Fruit fly (Drosophila melanogaster) whole organism, embryonic: ENCODE data around the gene Eig71Ei.
A peak's percentile ranks its signal among the peaks of the same experiment; 100 is the strongest.

Experiments used
- BtbVII ChIP-seq: fragments of 200-800 bp; sonication (Bioruptor generic); optimal IDR thresholded peaks from 3 replicates; lab custom pipeline; 2017; ENCODE audit warnings: missing biosample characterization, mild to moderate bottlenecking, missing genetic modification characterization
- CG1024 ChIP-seq: fragments of 200-800 bp; sonication (Bioruptor generic); IDR thresholded peaks from 2 replicates; pipeline ENCODE4 v1.3.6; 2022; ENCODE audit warnings: missing biosample characterization, missing genetic modification characterization
- CG10431 ChIP-seq: fragments of 200-800 bp; sonication (Bioruptor generic); optimal IDR thresholded peaks from 3 replicates; lab custom pipeline; 2018; ENCODE audit warnings: missing biosample characterization, mild to moderate bottlenecking, missing genetic modification characterization
- CG10565 ChIP-seq: fragments of 200-800 bp; sonication (Bioruptor generic); optimal IDR thresholded peaks from 3 replicates; lab custom pipeline; 2016; ENCODE audit warnings: missing biosample characterization, mild to moderate bottlenecking, missing genetic modification characterization
- CG12236 ChIP-seq: fragments of 200-800 bp; sonication (Bioruptor generic); optimal IDR thresholded peaks from 2 replicates; lab custom pipeline; 2016; ENCODE audit warnings: missing biosample characterization, missing genetic modification characterization
- CG12391 ChIP-seq: fragments of 200-800 bp; sonication (Bioruptor generic); optimal IDR thresholded peaks from 3 replicates; lab custom pipeline; 2018; ENCODE audit warnings: missing biosample characterization, mild to moderate bottlenecking, missing genetic modification characterization, moderate library complexity
- CG12744 ChIP-seq: fragments of 200-800 bp; sonication (Bioruptor generic); optimal IDR thresholded peaks from 2 replicates; lab custom pipeline; 2016; ENCODE audit warnings: missing biosample characterization, missing genetic modification characterization
- CG14050 ChIP-seq: fragments of 200-800 bp; sonication (Bioruptor generic); IDR thresholded peaks from 3 replicates; pipeline ENCODE4 v1.3.6; 2022; ENCODE audit warnings: missing biosample characterization, missing genetic modification characterization
- CG14441 ChIP-seq: fragments of 200-800 bp; sonication (Bioruptor generic); IDR thresholded peaks from 2 replicates; pipeline ENCODE4 v1.3.6; 2022; ENCODE audit warnings: missing biosample characterization, missing genetic modification characterization
- CG14860 ChIP-seq: fragments of 200-800 bp; sonication (Bioruptor generic); IDR thresholded peaks from 3 replicates; pipeline ENCODE4 v1.3.6; 2022; ENCODE audit warnings: missing biosample characterization, missing genetic modification characterization; ENCODE audit not compliant: partially characterized antibody
- CG1602 ChIP-seq: fragments of 200-800 bp; sonication (Bioruptor generic); optimal IDR thresholded peaks from 3 replicates; lab custom pipeline; 2016; ENCODE audit warnings: missing biosample characterization, missing genetic modification characterization
- CG16779 ChIP-seq: fragments of 200-800 bp; sonication (Bioruptor generic); IDR thresholded peaks from 2 replicates; pipeline ENCODE4 v1.3.6; 2022; ENCODE audit warnings: missing biosample characterization, missing genetic modification characterization
- CG17361 ChIP-seq: fragments of 200-800 bp; sonication (Bioruptor generic); IDR thresholded peaks from 3 replicates; pipeline ENCODE4 v1.3.6; 2022; ENCODE audit warnings: missing biosample characterization, missing genetic modification characterization
- CG18262 ChIP-seq: fragments of 200-800 bp; optimal IDR thresholded peaks from 3 replicates; lab custom pipeline; 2019; ENCODE audit warnings: missing biosample characterization, mild to moderate bottlenecking, missing genetic modification characterization, moderate library complexity
- CG1832 ChIP-seq: fragments of 200-800 bp; sonication (Bioruptor generic); optimal IDR thresholded peaks from 2 replicates; lab custom pipeline; 2017; ENCODE audit warnings: missing biosample characterization, mild to moderate bottlenecking, missing genetic modification characterization, inconsistent platforms
- CG2712 ChIP-seq: fragments of 200-800 bp; optimal IDR thresholded peaks from 3 replicates; lab custom pipeline; 2019; ENCODE audit warnings: missing biosample characterization, mild to moderate bottlenecking, missing genetic modification characterization, moderate library complexity
- CG33557 ChIP-seq: fragments of 200-800 bp; sonication (Bioruptor generic); optimal IDR thresholded peaks from 2 replicates; lab custom pipeline; 2019; ENCODE audit warnings: missing biosample characterization, mild to moderate bottlenecking, missing genetic modification characterization, moderate library complexity
- CG34376 ChIP-seq: fragments of 200-800 bp; sonication (Bioruptor generic); optimal IDR thresholded peaks from 2 replicates; lab custom pipeline; 2018; ENCODE audit warnings: missing biosample characterization, mild to moderate bottlenecking, missing genetic modification characterization
- CG4360 ChIP-seq: fragments of 200-800 bp; sonication (Bioruptor generic); IDR thresholded peaks from 2 replicates; pipeline ENCODE4 v1.3.6; 2022; ENCODE audit warnings: missing biosample characterization, missing genetic modification characterization
- CG4730 ChIP-seq: fragments of 200-800 bp; sonication (Bioruptor generic); IDR thresholded peaks from 2 replicates; pipeline ENCODE4 v1.3.6; 2022; ENCODE audit warnings: missing biosample characterization, missing genetic modification characterization
- CG7372 ChIP-seq: fragments of 200-800 bp; sonication (Bioruptor generic); IDR thresholded peaks from 2 replicates; pipeline ENCODE4 v1.3.6; 2022; ENCODE audit warnings: missing biosample characterization, missing genetic modification characterization
- CG7786 ChIP-seq: fragments of 200-800 bp; sonication (Bioruptor generic); optimal IDR thresholded peaks from 2 replicates; lab custom pipeline; 2016; ENCODE audit warnings: missing biosample characterization, missing genetic modification characterization
- Dad ChIP-seq: fragments of 200-800 bp; sonication (Bioruptor generic); optimal IDR thresholded peaks from 3 replicates; lab custom pipeline; 2016; ENCODE audit warnings: missing biosample characterization, missing genetic modification characterization
- Dll ChIP-seq: fragments of 200-800 bp; sonication (Bioruptor generic); IDR thresholded peaks from 4 replicates; pipeline ENCODE4 v1.3.6; 2022; ENCODE audit warnings: missing biosample characterization, missing genetic modification characterization; ENCODE audit not compliant: partially characterized antibody
- Doc3 ChIP-seq: fragments of 200-800 bp; sonication (Bioruptor generic); IDR thresholded peaks from 3 replicates; pipeline ENCODE4 v1.3.6; 2022; ENCODE audit warnings: missing biosample characterization, missing genetic modification characterization; ENCODE audit not compliant: partially characterized antibody
- Gsc ChIP-seq: fragments of 200-800 bp; sonication (Bioruptor generic); IDR thresholded peaks from 2 replicates; pipeline ENCODE4 v1.3.6; 2022; ENCODE audit warnings: missing biosample characterization, missing genetic modification characterization
- Med ChIP-seq: fragments of 200-800 bp; sonication (Bioruptor generic); peaks from one replicate; lab custom pipeline; 2016; ENCODE audit warnings: missing biosample characterization, missing genetic modification characterization, mild to moderate bottlenecking, inconsistent platforms, moderate library complexity
- NC2β ChIP-seq: fragments of 200-800 bp; sonication (Bioruptor generic); optimal IDR thresholded peaks from 2 replicates; lab custom pipeline; 2016; ENCODE audit warnings: missing biosample characterization, missing genetic modification characterization
- Optix ChIP-seq: fragments of 200-800 bp; sonication (Bioruptor generic); IDR thresholded peaks from 3 replicates; pipeline ENCODE4 v1.3.6; 2022; ENCODE audit warnings: missing biosample characterization, missing genetic modification characterization
- Rx ChIP-seq: fragments of 200-800 bp; sonication (Bioruptor generic); IDR thresholded peaks from 2 replicates; pipeline ENCODE4 v1.3.6; 2022; ENCODE audit warnings: missing biosample characterization, missing genetic modification characterization
- Sin3A ChIP-seq: fragments of >200 bp; optimal IDR thresholded peaks from 2 replicates; lab custom pipeline; 2018
- Sox102F ChIP-seq: fragments of 200-800 bp; sonication (Bioruptor generic); optimal IDR thresholded peaks from 2 replicates; lab custom pipeline; 2018; ENCODE audit warnings: missing biosample characterization, mild to moderate bottlenecking, missing genetic modification characterization, moderate library complexity
- Ssrp ChIP-seq: fragments of 200-800 bp; sonication (Bioruptor generic); optimal IDR thresholded peaks from 2 replicates; lab custom pipeline; 2018; ENCODE audit warnings: missing biosample characterization, mild to moderate bottlenecking, missing genetic modification characterization, moderate library complexity
- Stat92E ChIP-seq, 3 experiments: fragments of >200 bp in 2 of 3; fragments of 200-800 bp in 1 of 3; sonication (Bioruptor generic) in 1 of 3; optimal IDR thresholded peaks; 2 replicates each; lab custom pipeline; 2017 to 2019; ENCODE audit warnings: missing biosample characterization in 3 of 3, missing genetic modification characterization in 3 of 3, mild to moderate bottlenecking in 1 of 3, moderate library complexity in 1 of 3
- Tbp ChIP-seq: fragments of >200 bp; optimal IDR thresholded peaks from 2 replicates; lab custom pipeline; 2018; ENCODE audit warnings: missing biosample characterization, missing genetic modification characterization
- ase ChIP-seq: fragments of 200-800 bp; sonication (Bioruptor generic); IDR thresholded peaks from 3 replicates; pipeline ENCODE4 v1.3.6; 2022; ENCODE audit warnings: missing biosample characterization, missing genetic modification characterization
- bbx ChIP-seq: fragments of 200-800 bp; sonication (Bioruptor generic); IDR thresholded peaks from 2 replicates; pipeline ENCODE4 v1.3.6; 2022; ENCODE audit warnings: missing biosample characterization, missing genetic modification characterization; ENCODE audit not compliant: partially characterized antibody
- bcd ChIP-seq: fragments of 200-800 bp; sonication (Bioruptor generic); optimal IDR thresholded peaks from 2 replicates; lab custom pipeline; 2017; ENCODE audit warnings: missing biosample characterization, mild to moderate bottlenecking, missing genetic modification characterization
- bowl ChIP-seq: fragments of 200-800 bp; sonication (Bioruptor generic); IDR thresholded peaks from 2 replicates; pipeline ENCODE4 v1.3.6; 2022; ENCODE audit warnings: missing biosample characterization, missing genetic modification characterization
- cg ChIP-seq: fragments of 200-800 bp; sonication (Bioruptor generic); optimal IDR thresholded peaks from 3 replicates; lab custom pipeline; 2019; ENCODE audit warnings: missing biosample characterization, mild to moderate bottlenecking, missing genetic modification characterization, moderate library complexity
- corto ChIP-seq: fragments of 200-800 bp; sonication (Bioruptor generic); optimal IDR thresholded peaks from 2 replicates; lab custom pipeline; 2016; ENCODE audit warnings: missing biosample characterization, mild to moderate bottlenecking, missing genetic modification characterization, moderate library complexity
- da ChIP-seq: fragments of 200-800 bp; sonication (Bioruptor generic); optimal IDR thresholded peaks from 2 replicates; lab custom pipeline; 2016; ENCODE audit warnings: missing biosample characterization, missing genetic modification characterization
- danr ChIP-seq: fragments of 200-800 bp; sonication (Bioruptor generic); IDR thresholded peaks from 2 replicates; pipeline ENCODE4 v1.3.6; 2022; ENCODE audit warnings: missing biosample characterization, missing genetic modification characterization
- fd64A ChIP-seq: fragments of 200-800 bp; sonication (Bioruptor generic); optimal IDR thresholded peaks from 3 replicates; lab custom pipeline; 2018; ENCODE audit warnings: missing biosample characterization, mild to moderate bottlenecking, missing genetic modification characterization
- gce ChIP-seq: fragments of 200-800 bp; sonication (Bioruptor generic); IDR thresholded peaks from 3 replicates; pipeline ENCODE4 v1.3.6; 2022; ENCODE audit warnings: missing biosample characterization, missing genetic modification characterization
- kni ChIP-seq: fragments of 200-800 bp; sonication (Bioruptor generic); optimal IDR thresholded peaks from 3 replicates; lab custom pipeline; 2017; ENCODE audit warnings: mild to moderate bottlenecking, missing biosample characterization, missing genetic modification reagents, missing genetic modification characterization
- onecut ChIP-seq: fragments of 200-800 bp; sonication (Bioruptor generic); IDR thresholded peaks from 2 replicates; pipeline ENCODE4 v1.3.6; 2022; ENCODE audit warnings: missing biosample characterization, missing genetic modification characterization
- pfk ChIP-seq: fragments of 200-800 bp; sonication (Bioruptor generic); optimal IDR thresholded peaks from 2 replicates; lab custom pipeline; 2018; ENCODE audit warnings: missing biosample characterization, mild to moderate bottlenecking, missing genetic modification characterization, moderate library complexity
- sima ChIP-seq: fragments of 200-800 bp; sonication (Bioruptor generic); optimal IDR thresholded peaks from 2 replicates; lab custom pipeline; 2016; ENCODE audit warnings: missing biosample characterization, missing genetic modification characterization
- yki ChIP-seq: fragments of >200 bp; optimal IDR thresholded peaks from 3 replicates; lab custom pipeline; 2018
- zfh2 ChIP-seq: fragments of 200-800 bp; sonication (Bioruptor generic); optimal IDR thresholded peaks from 2 replicates; lab custom pipeline; 2016; ENCODE audit warnings: missing biosample characterization, missing genetic modification characterization

Gene Eig71Ei

dm6 chr3L:15704250-15704985 is 44.9 kb downstream of the Eig71Ei start (continued):
- TF ChIP-seq CG1602 (GFP tag; lab: Kevin White, UChicago) = peak; percentile 54
- TF ChIP-seq Doc3 (GFP tag; lab: Robert Waterston, UW) = no peak
- no peak for TF ChIP-seq CG1024 (GFP tag; lab: Robert Waterston, UW)
- TF ChIP-seq Stat92E (GFP tag; optimal IDR thresholded peaks at IDR 0.05; lab: Kevin White, UChicago) = peak in 1 of 3 experiments; percentile 34
- peak; percentile 89 for TF ChIP-seq CG18262
- TF ChIP-seq Tbp (GFP tag; lab: Kevin White, UChicago) = no peak
- TF ChIP-seq CG12391 = peak; percentile 76
- TF ChIP-seq pfk = no peak
- TF ChIP-seq BtbVII (GFP tag; lab: Kevin White, UChicago) = peak; percentile 6
- TF ChIP-seq bcd (GFP tag; lab: Kevin White, UChicago) = peak; percentile 38
- peak; percentile 84 for TF ChIP-seq CG2712 (tag; lab: Kevin White, UChicago)
- TF ChIP-seq CG16779 (GFP tag; lab: Robert Waterston, UW) = no peak
- no peak for TF ChIP-seq yki
- no peak for TF ChIP-seq corto (GFP tag; lab: Kevin White, UChicago)
- no peak for TF ChIP-seq CG1832
- no peak for TF ChIP-seq CG10565 (GFP tag; lab: Kevin White, UChicago)
- TF ChIP-seq fd64A (GFP tag; lab: Kevin White, UChicago) = no peak
- TF ChIP-seq bowl (GFP tag; lab: Robert Waterston, UW) = no peak
- TF ChIP-seq zfh2 (GFP tag; lab: Kevin White, UChicago) = no peak
- no peak for TF ChIP-seq CG14860
- TF ChIP-seq kni = no peak
- TF ChIP-seq Dll (GFP tag; lab: Robert Waterston, UW) = no peak
- TF ChIP-seq CG4730 (GFP tag; lab: Robert Waterston, UW) = no peak
- no peak for TF ChIP-seq Sin3A (lab: Kevin White, UChicago)
- no peak for TF ChIP-seq bbx
- TF ChIP-seq da (GFP tag; lab: Kevin White, UChicago) = no peak
- TF ChIP-seq cg (GFP tag; lab: Kevin White, UChicago) = peak; percentile 2
- no peak for TF ChIP-seq CG7372 (GFP tag; lab: Robert Waterston, UW)
- TF ChIP-seq CG14050 = no peak
- TF ChIP-seq CG7786 = no peak
- peak; percentile 75 for TF ChIP-seq Ssrp (tag; lab: Kevin White, UChicago)
- TF ChIP-seq danr (GFP tag; lab: Robert Waterston, UW) = no peak
- TF ChIP-seq Rx (GFP tag; lab: Robert Waterston, UW) = no peak
- TF ChIP-seq CG4360 (GFP tag; lab: Robert Waterston, UW) = no peak
- TF ChIP-seq NC2β (GFP tag; lab: Kevin White, UChicago) = no peak
- TF ChIP-seq Dad (GFP tag; lab: Kevin White, UChicago) = no peak
- TF ChIP-seq ase (GFP tag; lab: Robert Waterston, UW) = no peak
- TF ChIP-seq CG34376 (GFP tag; lab: Kevin White, UChicago) = no peak
- TF ChIP-seq Optix = no peak
- TF ChIP-seq CG33557 (GFP tag; lab: Kevin White, UChicago) = peak; percentile 57
- TF ChIP-seq Sox102F (GFP tag; lab: Kevin White, UChicago) = peak; percentile 71
- TF ChIP-seq CG14441 (GFP tag; lab: Robert Waterston, UW) = no peak
- no peak for TF ChIP-seq CG12744 (GFP tag; lab: Kevin White, UChicago)
- no peak for TF ChIP-seq onecut (GFP tag; lab: Robert Waterston, UW)
- TF ChIP-seq CG17361 (GFP tag; lab: Robert Waterston, UW) = peak; percentile 88
- TF ChIP-seq gce = no peak
- TF ChIP-seq sima (GFP tag; lab: Kevin White, UChicago) = no peak
- TF ChIP-seq Med (GFP tag; lab: Kevin White, UChicago) = peak; percentile 70
- TF ChIP-seq CG10431 (GFP tag; lab: Kevin White, UChicago) = peak; percentile 56
- no peak for TF ChIP-seq Gsc (GFP tag; lab: Robert Waterston, UW)
- TF ChIP-seq CG12236 = no peak
